Fruit fly (Drosophila melanogaster): ENCODE measurements around the gene CG32204.
A peak's percentile ranks its signal among the peaks of the same experiment; 100 is the strongest.

CG32204 gene

DNA sequence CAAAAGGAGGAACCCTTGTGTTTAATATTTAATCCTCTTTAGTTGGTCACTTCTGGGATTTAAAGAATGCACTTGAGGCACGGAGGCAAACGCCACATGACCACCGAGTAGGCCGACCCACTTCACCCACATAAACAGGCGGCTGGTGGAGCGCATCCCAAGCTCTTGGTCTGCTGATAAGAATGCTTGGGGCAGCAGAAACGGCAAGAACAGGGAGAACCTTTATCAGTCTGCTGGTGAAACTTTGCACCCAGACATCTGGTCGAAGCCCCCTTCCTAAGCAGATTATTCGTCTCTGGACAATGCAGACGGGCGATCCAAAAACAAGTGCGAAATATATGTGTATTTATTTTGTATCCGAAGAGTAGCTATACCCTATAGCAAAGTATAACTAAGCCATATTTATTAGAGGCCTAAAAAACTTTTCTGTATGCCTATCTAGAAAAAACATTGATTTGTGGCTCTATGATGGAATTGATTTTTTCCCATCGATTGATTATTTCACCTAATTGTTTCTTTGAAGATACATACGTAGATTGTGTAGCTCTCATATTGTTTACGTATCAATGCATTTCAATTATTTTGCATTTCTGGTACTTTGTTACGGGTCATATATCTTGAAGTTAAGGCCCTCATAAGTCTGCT, 56.5 kb downstream of the CG32204 start (continued):
- peak; percentile 94 for TF ChIP-seq svp (GFP tag)
- TF ChIP-seq CG6276 (GFP tag; optimal IDR thresholded peaks at IDR 0.05) = peak; percentile 65
- no peak for TF ChIP-seq salr (GFP tag; optimal IDR thresholded peaks at IDR 0.05)
- TF ChIP-seq Sox14 (GFP tag; optimal IDR thresholded peaks at IDR 0.05) = peak; percentile 10
- TF ChIP-seq fkh (GFP tag; optimal IDR thresholded peaks at IDR 0.05) = no peak
- TF ChIP-seq CG3919 (GFP tag; optimal IDR thresholded peaks at IDR 0.05) = no peak
- TF ChIP-seq CG6854 (GFP tag; optimal IDR thresholded peaks at IDR 0.05) = peak; percentile 16
- TF ChIP-seq net (GFP tag; optimal IDR thresholded peaks at IDR 0.05) = peak; percentile 46
- TF ChIP-seq pdm3 (GFP tag; optimal IDR thresholded peaks at IDR 0.05) = peak; percentile 19
- peak; percentile 16; the same call in 1 of the 2 replicates for TF ChIP-seq CG11294 (GFP tag; IDR thresholded peaks at IDR 0.05)
- peak; percentile 3 for TF ChIP-seq CG10631 (GFP tag; optimal IDR thresholded peaks at IDR 0.05)
- TF ChIP-seq Eip78C (GFP tag) = peak; percentile 80
- no peak for TF ChIP-seq CG4318 (GFP tag; optimal IDR thresholded peaks at IDR 0.05)
- no peak for TF ChIP-seq fd85E (GFP tag; optimal IDR thresholded peaks at IDR 0.05)
- TF ChIP-seq esn (GFP tag; optimal IDR thresholded peaks at IDR 0.05) = peak; percentile 35
- peak; percentile 23 for TF ChIP-seq CG10669 (GFP tag; optimal IDR thresholded peaks at IDR 0.05)

DNA sequence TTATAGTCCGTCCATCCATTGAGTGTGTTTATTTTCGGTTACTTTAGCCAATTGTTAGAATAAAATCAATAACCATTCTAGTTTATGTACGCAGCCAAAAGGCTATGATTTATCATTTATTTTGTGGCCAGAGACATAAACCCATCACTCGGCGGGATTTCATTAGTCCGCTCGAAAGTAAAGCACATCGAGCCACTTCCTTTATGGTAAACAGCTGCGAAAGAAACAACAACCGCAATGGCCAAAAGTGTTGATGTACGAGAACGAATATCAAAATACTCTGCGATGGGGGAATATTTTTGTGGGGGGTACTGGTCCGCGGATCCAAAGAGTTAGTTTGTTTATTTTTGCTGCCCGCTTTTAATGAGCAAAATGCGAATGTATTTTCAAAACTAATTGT, 64.2 kb downstream of the CG32204 start:
- no peak for TF ChIP-seq Gug (GFP tag; IDR thresholded peaks at IDR 0.05)
- TF ChIP-seq net (GFP tag; optimal IDR thresholded peaks at IDR 0.05) = no peak
- no peak for TF ChIP-seq CG3032 (tag; optimal IDR thresholded peaks at IDR 0.05)
- TF ChIP-seq eg (GFP tag; IDR thresholded peaks at IDR 0.05) = no peak
- no peak for TF ChIP-seq CG15336 (GFP tag; IDR thresholded peaks at IDR 0.05)
- TF ChIP-seq esn (GFP tag; optimal IDR thresholded peaks at IDR 0.05) = no peak
- TF ChIP-seq Eip78C (GFP tag) = no peak
- no peak for TF ChIP-seq dac (GFP tag; optimal IDR thresholded peaks at IDR 0.05)
- TF ChIP-seq acj6 (GFP tag; optimal IDR thresholded peaks at IDR 0.05) = no peak
- TF ChIP-seq Hr39 (GFP tag; optimal IDR thresholded peaks at IDR 0.05) = no peak

DNA sequence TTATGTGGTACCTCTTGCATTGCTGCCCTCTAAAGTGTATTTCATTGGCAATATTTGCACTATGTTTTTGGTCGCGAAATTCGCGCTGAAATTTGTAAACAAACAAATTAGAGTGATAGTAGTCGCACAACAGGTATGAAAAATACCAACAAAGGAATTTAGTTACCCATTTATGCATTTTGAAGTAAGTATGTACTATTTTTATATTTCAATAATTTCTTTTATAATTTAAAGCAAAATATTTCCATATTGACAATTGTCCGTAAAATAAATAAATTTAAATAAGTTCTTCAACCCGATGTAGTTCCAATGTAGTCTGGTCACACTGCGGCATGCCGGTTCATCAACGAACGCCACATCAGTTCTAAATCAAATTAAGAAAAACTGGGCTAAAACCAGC, 73.4 kb downstream of the CG32204 start, which contains the start of the genes Rad9 and Uggt:
Gene Rad9, minus strand, starts transcription at position 114 of the 400 bp plus-strand sequence.
Gene Uggt, plus strand, starts transcription at position 308 of the 400 bp plus-strand sequence.
- TF ChIP-seq CG34406 (GFP tag; optimal IDR thresholded peaks at IDR 0.05) (no peak), topi (GFP tag; optimal IDR thresholded peaks at IDR 0.05) (no peak), CG10631 (GFP tag; optimal IDR thresholded peaks at IDR 0.05) (peak; percentile 20), fkh (GFP tag; optimal IDR thresholded peaks at IDR 0.05) (peak; percentile 82)
